Fruit fly (Drosophila melanogaster) whole organism, pupa: ENCODE data around the gene pch2.
A peak's percentile ranks its signal among the peaks of the same experiment; 100 is the strongest.

Source experiments
- CG10348 ChIP-seq: fragments of 200-800 bp; sonication (Bioruptor generic); IDR thresholded peaks from 2 replicates; pipeline ENCODE4 v1.3.6; 2022; ENCODE audit warnings: missing biosample characterization, missing genetic modification characterization
- CG12605 ChIP-seq: fragments of 200-800 bp; sonication (Bioruptor generic); IDR thresholded peaks from 2 replicates; pipeline ENCODE4 v1.3.6; 2022; ENCODE audit warnings: missing biosample characterization, missing genetic modification characterization
- CG13204 ChIP-seq: fragments of 200-800 bp; sonication (Bioruptor generic); optimal IDR thresholded peaks from 2 replicates; lab custom pipeline; 2018; ENCODE audit warnings: missing biosample characterization, mild to moderate bottlenecking, missing genetic modification characterization, moderate library complexity
- CG14655 ChIP-seq: fragments of 200-800 bp; sonication (Bioruptor generic); optimal IDR thresholded peaks from 3 replicates; lab custom pipeline; 2017; ENCODE audit warnings: mild to moderate bottlenecking, missing biosample characterization, missing genetic modification reagents, missing genetic modification characterization
- CG15710 ChIP-seq: fragments of 200-800 bp; sonication (Bioruptor generic); optimal IDR thresholded peaks from 2 replicates; lab custom pipeline; 2018; ENCODE audit warnings: missing biosample characterization, mild to moderate bottlenecking, missing genetic modification characterization, moderate library complexity
- CG17806 ChIP-seq: fragments of 200-800 bp; sonication (Bioruptor generic); optimal IDR thresholded peaks from 2 replicates; lab custom pipeline; 2018; ENCODE audit warnings: missing biosample characterization, mild to moderate bottlenecking, missing genetic modification characterization, moderate library complexity
- CG32121 ChIP-seq: fragments of 200-800 bp; sonication (Bioruptor generic); IDR thresholded peaks from 2 replicates; pipeline ENCODE4 v1.3.6; 2022; ENCODE audit warnings: missing biosample characterization, missing genetic modification characterization
- CG34367 ChIP-seq: fragments of 200-800 bp; sonication (Bioruptor generic); optimal IDR thresholded peaks from 2 replicates; lab custom pipeline; 2018; ENCODE audit warnings: missing biosample characterization, mild to moderate bottlenecking, missing genetic modification characterization
- CG4496 ChIP-seq: fragments of 200-800 bp; sonication (Bioruptor generic); IDR thresholded peaks from 3 replicates; pipeline ENCODE4 v1.3.6; 2022; ENCODE audit warnings: missing biosample characterization, missing genetic modification characterization
- CG8159 ChIP-seq: fragments of 200-800 bp; sonication (Bioruptor generic); optimal IDR thresholded peaks from 3 replicates; lab custom pipeline; 2018; ENCODE audit warnings: missing biosample characterization, mild to moderate bottlenecking, missing genetic modification characterization, moderate library complexity
- CG8301 ChIP-seq: fragments of 200-800 bp; sonication (Bioruptor generic); optimal IDR thresholded peaks from 2 replicates; lab custom pipeline; 2018; ENCODE audit warnings: missing biosample characterization, mild to moderate bottlenecking, missing genetic modification characterization
- CG9948 ChIP-seq: fragments of 200-800 bp; sonication (Bioruptor generic); optimal IDR thresholded peaks from 2 replicates; lab custom pipeline; 2018; ENCODE audit warnings: missing biosample characterization, mild to moderate bottlenecking, missing genetic modification characterization, moderate library complexity
- D1 ChIP-seq: fragments of 200-800 bp; sonication (Bioruptor generic); optimal IDR thresholded peaks from 2 replicates; lab custom pipeline; 2018; ENCODE audit warnings: missing biosample characterization, mild to moderate bottlenecking, missing genetic modification characterization, moderate library complexity
- EcR ChIP-seq: fragments of 200-800 bp; sonication (Bioruptor generic); optimal IDR thresholded peaks from 3 replicates; lab custom pipeline; 2019; ENCODE audit warnings: missing biosample characterization, missing genetic modification characterization, mild to moderate bottlenecking, moderate library complexity, missing genetic modification reagents
- Pif1A ChIP-seq: fragments of 200-800 bp; sonication (Bioruptor generic); optimal IDR thresholded peaks from 3 replicates; lab custom pipeline; 2016; ENCODE audit warnings: missing biosample characterization, missing genetic modification characterization
- Pif1B ChIP-seq: fragments of 200-800 bp; sonication (Bioruptor generic); optimal IDR thresholded peaks from 3 replicates; lab custom pipeline; 2016; ENCODE audit warnings: missing biosample characterization, missing genetic modification characterization
- Snoo ChIP-seq: fragments of 200-800 bp; sonication (Bioruptor generic); optimal IDR thresholded peaks from 3 replicates; lab custom pipeline; 2017; ENCODE audit warnings: missing biosample characterization, mild to moderate bottlenecking, missing genetic modification characterization, inconsistent platforms
- fd96Ca ChIP-seq: fragments of 200-800 bp; sonication (Bioruptor generic); IDR thresholded peaks from 3 replicates; pipeline ENCODE4 v1.3.6; 2022; ENCODE audit warnings: missing biosample characterization, missing genetic modification characterization
- gl ChIP-seq: fragments of 200-800 bp; sonication (Bioruptor generic); optimal IDR thresholded peaks from 2 replicates; lab custom pipeline; 2018; ENCODE audit warnings: missing biosample characterization, mild to moderate bottlenecking, missing genetic modification characterization
- rn ChIP-seq: fragments of 200-800 bp; sonication (Bioruptor generic); IDR thresholded peaks from 2 replicates; pipeline ENCODE4 v1.3.6; 2022; ENCODE audit warnings: missing biosample characterization, missing genetic modification characterization

Gene pch2

dm6 chr3R:8562484-8562886 is 921 bp upstream of the pch2 start, which contains the start of the genes mRpS18A and CG31460:
Gene mRpS18A (minus strand): TSS chr3R:8562593.
Gene CG31460 (plus strand): TSS chr3R:8562673.
- TF ChIP-seq CG12605 (GFP tag; lab: Robert Waterston, UW): no peak
- TF ChIP-seq CG8159 (tag; lab: Kevin White, UChicago): no peak
- TF ChIP-seq EcR (GFP tag; lab: Kevin White, UChicago): no peak
- no peak for TF ChIP-seq CG34367 (tag; lab: Kevin White, UChicago)
- TF ChIP-seq CG32121 (GFP tag; lab: Robert Waterston, UW): no peak
- TF ChIP-seq CG8301 (tag; lab: Kevin White, UChicago): no peak
- TF ChIP-seq, all 21 proteins: peak for 0

DNA sequence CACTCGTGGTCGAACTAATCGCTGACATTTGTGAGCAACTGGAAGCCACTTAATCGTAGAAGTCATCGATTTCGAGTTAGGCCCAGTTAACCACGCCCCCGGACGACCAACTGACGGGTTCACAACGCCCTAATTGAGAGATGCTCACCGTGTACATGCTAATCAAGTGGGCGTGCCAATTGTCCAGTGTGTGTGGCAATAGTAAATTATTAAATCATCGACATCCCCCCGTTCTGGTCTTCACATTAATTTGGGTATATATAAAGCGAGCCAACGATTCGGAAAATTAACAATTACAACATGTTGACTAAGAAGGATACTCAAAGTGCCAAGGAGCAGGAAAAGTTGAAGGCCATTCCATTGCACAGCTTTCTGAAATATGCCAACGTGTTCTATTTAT is 9.3 kb downstream of the pch2 start, which contains the start of gene Or85d:
Or85d (plus strand) TSS at position 301 of the 400 bp plus-strand sequence.
- no peak for TF ChIP-seq CG14655 (GFP tag; lab: Kevin White, UChicago)
- no peak for TF ChIP-seq CG32121 (GFP tag; lab: Robert Waterston, UW)
- TF ChIP-seq rn (GFP tag; lab: Robert Waterston, UW): no peak
- no peak for TF ChIP-seq CG9948 (tag; lab: Kevin White, UChicago)
- TF ChIP-seq CG12605 (GFP tag; lab: Robert Waterston, UW): no peak
- no peak for TF ChIP-seq Pif1A (GFP tag; lab: Kevin White, UChicago)
- no peak for TF ChIP-seq EcR (GFP tag; lab: Kevin White, UChicago)
- no peak for TF ChIP-seq CG8301 (tag; lab: Kevin White, UChicago)
- no peak for TF ChIP-seq gl (tag; lab: Kevin White, UChicago)
- no peak for TF ChIP-seq CG34367 (tag; lab: Kevin White, UChicago)
- no peak for TF ChIP-seq CG4496 (GFP tag; lab: Robert Waterston, UW)
- no peak for TF ChIP-seq Pif1B (GFP tag; lab: Kevin White, UChicago)
- TF ChIP-seq CG15710: no peak
- TF ChIP-seq CG17806 (tag; lab: Kevin White, UChicago): no peak

DNA sequence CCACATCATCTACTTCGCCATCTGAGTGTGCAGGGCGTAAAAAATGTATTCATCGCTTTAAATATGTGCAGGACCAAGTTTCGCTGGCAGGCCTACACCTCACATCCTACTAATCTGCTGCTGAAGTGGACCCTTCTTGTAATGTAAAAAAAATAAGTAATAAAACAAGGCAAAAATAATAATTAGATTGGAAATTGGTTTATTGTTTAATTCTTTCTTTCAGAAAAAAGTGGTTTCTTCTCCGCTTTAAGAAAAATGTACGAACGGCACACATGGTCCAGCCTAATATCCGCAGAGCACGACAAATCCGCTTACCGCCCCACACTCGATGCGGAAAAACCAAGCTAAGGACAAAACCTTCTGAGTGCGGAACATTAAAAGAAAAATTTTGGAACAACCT is 15.6 kb downstream of the pch2 start:
- no peak for TF ChIP-seq CG8301 (tag; lab: Kevin White, UChicago)
- peak; percentile 59 for TF ChIP-seq CG8159 (tag; lab: Kevin White, UChicago)

dm6 chr3R:8528862-8529261 is 32.7 kb downstream of the pch2 start, which contains the start of gene CG11741:
Gene CG11741 (minus strand): TSS chr3R:8528877.
- no peak for TF ChIP-seq Pif1B (GFP tag; lab: Kevin White, UChicago)
- no peak for TF ChIP-seq CG13204 (GFP tag; lab: Kevin White, UChicago)
- no peak for TF ChIP-seq Pif1A (GFP tag; lab: Kevin White, UChicago)
- no peak for TF ChIP-seq CG32121 (GFP tag; lab: Robert Waterston, UW)
- TF ChIP-seq fd96Ca (GFP tag; lab: Robert Waterston, UW): no peak
- no peak for TF ChIP-seq CG12605 (GFP tag; lab: Robert Waterston, UW)
- TF ChIP-seq CG10348 (GFP tag; lab: Robert Waterston, UW): no peak
- TF ChIP-seq CG9948 (tag; lab: Kevin White, UChicago): no peak
- TF ChIP-seq CG17806 (tag; lab: Kevin White, UChicago): no peak
- TF ChIP-seq EcR (GFP tag; lab: Kevin White, UChicago): no peak
- TF ChIP-seq CG8159 (tag; lab: Kevin White, UChicago): no peak
- no peak for TF ChIP-seq D1 (tag; lab: Kevin White, UChicago)
- no peak for TF ChIP-seq CG14655 (GFP tag; lab: Kevin White, UChicago)
- TF ChIP-seq CG4496 (GFP tag; lab: Robert Waterston, UW): no peak
- TF ChIP-seq rn (GFP tag; lab: Robert Waterston, UW): no peak
- TF ChIP-seq gl (tag; lab: Kevin White, UChicago): no peak

DNA sequence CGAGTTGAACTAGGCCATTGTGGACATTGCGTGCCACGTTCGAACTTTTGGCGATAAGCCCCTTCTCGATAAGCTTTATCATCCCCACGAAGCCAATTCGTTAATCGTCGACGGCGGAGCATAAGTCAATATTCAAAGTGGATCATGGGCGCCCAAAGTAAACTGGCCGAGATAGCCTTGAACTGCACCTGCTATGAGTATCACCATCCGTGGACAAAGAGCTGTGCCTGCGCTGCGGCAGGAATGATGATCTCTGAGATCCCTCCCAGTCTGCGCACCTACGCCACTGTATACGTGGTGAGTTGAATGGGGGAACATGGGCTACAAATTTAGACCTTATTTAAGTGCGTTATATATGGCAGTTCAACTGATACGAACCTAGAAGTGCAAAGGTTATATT is 37.3 kb downstream of the pch2 start:
- no peak for TF ChIP-seq CG34367 (tag; lab: Kevin White, UChicago)
- no peak for TF ChIP-seq Pif1A (GFP tag; lab: Kevin White, UChicago)
- TF ChIP-seq EcR (GFP tag; lab: Kevin White, UChicago): no peak

DNA sequence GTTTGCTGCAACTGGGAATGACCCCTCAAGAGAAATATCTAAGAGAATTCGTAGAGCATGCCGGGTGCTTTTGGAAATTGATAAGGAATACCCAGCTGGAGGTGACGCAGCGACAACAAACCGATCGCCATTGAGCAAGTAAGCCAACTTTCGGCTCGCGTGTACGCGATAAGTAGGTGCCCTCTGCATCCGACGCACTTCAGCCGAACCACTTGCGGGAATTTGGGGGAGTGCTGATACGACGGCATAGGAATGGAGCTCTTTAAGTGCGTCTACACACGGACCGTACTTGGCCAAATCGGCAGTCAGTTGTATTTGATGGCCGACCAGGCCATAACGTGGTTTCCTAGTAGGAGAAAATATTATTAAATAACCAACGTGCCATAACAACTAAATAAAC is 37.9 kb downstream of the pch2 start, which contains the start of gene CG31259:
CG31259 (plus strand) TSS at position 277 of the 400 bp plus-strand sequence.
- TF ChIP-seq D1 (tag; lab: Kevin White, UChicago): no peak
- no peak for TF ChIP-seq CG17806 (tag; lab: Kevin White, UChicago)

- TF ChIP-seq CG9948 (tag; lab: Kevin White, UChicago) (no peak), CG8301 (tag; lab: Kevin White, UChicago) (no peak), CG17806 (tag; lab: Kevin White, UChicago) (no peak), D1 (tag; lab: Kevin White, UChicago) (no peak), rn (GFP tag; lab: Robert Waterston, UW) (no peak), CG4496 (GFP tag; lab: Robert Waterston, UW) (no peak), CG8159 (tag; lab: Kevin White, UChicago) (no peak), CG34367 (tag; lab: Kevin White, UChicago) (no peak), Snoo (tag; lab: Kevin White, UChicago) (no peak), Pif1A (GFP tag; lab: Kevin White, UChicago) (no peak), CG14655 (GFP tag; lab: Kevin White, UChicago) (no peak), CG32121 (GFP tag; lab: Robert Waterston, UW) (no peak), CG15710 (no peak), EcR (GFP tag; lab: Kevin White, UChicago) (no peak), CG13204 (GFP tag; lab: Kevin White, UChicago) (no peak)
Observed at dm6 chr3R:8521499-8521898, 40.1 kb downstream of the pch2 start, which contains the start of gene CG31454. Gene CG31454 (plus strand): TSS chr3R:8521658.
